Fruit fly (Drosophila melanogaster): ENCODE results near the gene Sfp24Bb.

Gene Sfp24Bb

DNA sequence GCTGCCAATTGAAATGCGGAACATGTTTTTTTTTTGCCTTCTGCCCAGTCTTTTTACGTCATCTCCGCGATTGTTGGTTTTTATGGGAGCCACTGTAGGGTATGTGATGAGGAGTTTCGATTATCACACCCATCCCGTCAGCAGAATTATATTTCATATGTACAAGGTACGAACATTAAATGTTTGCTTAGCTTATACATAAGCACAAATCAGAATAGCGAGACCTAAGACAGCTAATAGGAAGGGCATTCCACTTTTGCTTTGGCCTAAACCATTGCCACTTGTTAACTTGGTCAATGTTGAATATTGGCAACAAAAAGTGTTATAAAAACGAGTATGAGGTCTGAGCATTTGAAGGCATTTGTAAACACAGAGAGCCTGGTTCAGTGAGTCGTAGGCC lies 33.7 kb upstream of the Sfp24Bb start, which contains the start of gene CG2816:
TSS of gene CG2816 (plus strand) at position 400 of the 400 bp plus-strand sequence.
- TF ChIP-seq Pif1A (GFP tag; optimal IDR thresholded peaks at IDR 0.05) (peak; percentile 82), CG12605 (GFP tag; IDR thresholded peaks at IDR 0.05) (peak; percentile 91), rn (GFP tag; IDR thresholded peaks at IDR 0.05) (peak; percentile 91), Snoo (tag; optimal IDR thresholded peaks at IDR 0.05) (peak; percentile 72), Ets98B (GFP tag; IDR thresholded peaks at IDR 0.05) (peak; percentile 96), CG8159 (tag; optimal IDR thresholded peaks at IDR 0.05) (no peak), gl (tag; optimal IDR thresholded peaks at IDR 0.05) (no peak), CG17806 (tag; optimal IDR thresholded peaks at IDR 0.05) (peak; percentile 69), CG34367 (tag; optimal IDR thresholded peaks at IDR 0.05) (peak; percentile 47), fd96Ca (GFP tag; IDR thresholded peaks at IDR 0.05) (peak; percentile 97), CG9948 (tag; optimal IDR thresholded peaks at IDR 0.05) (no peak), CG14655 (GFP tag; optimal IDR thresholded peaks at IDR 0.05) (peak; percentile 89), CG32121 (GFP tag; IDR thresholded peaks at IDR 0.05) (peak; percentile 96), CG8301 (tag; optimal IDR thresholded peaks at IDR 0.05) (peak; percentile 85), CG13204 (GFP tag; optimal IDR thresholded peaks at IDR 0.05) (no peak), CG4496 (GFP tag; IDR thresholded peaks at IDR 0.05) (peak; percentile 96), CG15710 (tag; optimal IDR thresholded peaks at IDR 0.05) (no peak), CG10348 (GFP tag; IDR thresholded peaks at IDR 0.05) (peak; percentile 90), Pif1B (GFP tag; optimal IDR thresholded peaks at IDR 0.05) (peak; percentile 81), EcR (GFP tag; optimal IDR thresholded peaks at IDR 0.05) (no peak), D1 (tag; optimal IDR thresholded peaks at IDR 0.05) (no peak)

DNA sequence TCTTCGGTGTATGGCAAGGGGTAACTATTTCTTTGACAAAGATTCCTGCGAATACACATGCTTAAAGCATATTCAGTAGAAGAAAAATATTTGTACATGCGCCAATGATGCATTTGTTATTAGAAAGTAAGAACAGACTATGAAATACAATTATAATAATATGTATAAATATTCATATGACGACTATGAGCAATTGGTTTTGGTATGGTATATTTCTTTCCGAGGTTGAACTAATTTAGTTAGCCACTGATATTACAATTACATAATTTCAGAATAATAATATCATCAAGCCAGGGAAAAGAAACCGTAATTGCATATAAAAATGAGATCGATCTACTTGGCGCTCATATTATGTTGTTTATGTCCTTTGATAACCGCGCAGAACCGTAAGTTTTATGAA lies 32.0 kb upstream of the Sfp24Bb start, which contains the start of gene CG43145:
TSS of gene CG43145 (plus strand) at position 301 of the 400 bp plus-strand sequence.
- TF ChIP-seq CG8159 (tag; optimal IDR thresholded peaks at IDR 0.05) (no peak), CG15710 (tag; optimal IDR thresholded peaks at IDR 0.05) (no peak), Ets98B (GFP tag; IDR thresholded peaks at IDR 0.05) (no peak), fd96Ca (GFP tag; IDR thresholded peaks at IDR 0.05) (no peak), CG4496 (GFP tag; IDR thresholded peaks at IDR 0.05) (no peak), EcR (GFP tag; optimal IDR thresholded peaks at IDR 0.05) (no peak), CG17806 (tag; optimal IDR thresholded peaks at IDR 0.05) (no peak), CG10348 (GFP tag; IDR thresholded peaks at IDR 0.05) (no peak), rn (GFP tag; IDR thresholded peaks at IDR 0.05) (no peak), D1 (tag; optimal IDR thresholded peaks at IDR 0.05) (no peak), CG32121 (GFP tag; IDR thresholded peaks at IDR 0.05) (no peak), gl (tag; optimal IDR thresholded peaks at IDR 0.05) (no peak), CG14655 (GFP tag; optimal IDR thresholded peaks at IDR 0.05) (no peak), Pif1B (GFP tag; optimal IDR thresholded peaks at IDR 0.05) (no peak), Snoo (tag; optimal IDR thresholded peaks at IDR 0.05) (no peak), CG9948 (tag; optimal IDR thresholded peaks at IDR 0.05) (no peak), CG13204 (GFP tag; optimal IDR thresholded peaks at IDR 0.05) (no peak), Pif1A (GFP tag; optimal IDR thresholded peaks at IDR 0.05) (no peak)

DNA sequence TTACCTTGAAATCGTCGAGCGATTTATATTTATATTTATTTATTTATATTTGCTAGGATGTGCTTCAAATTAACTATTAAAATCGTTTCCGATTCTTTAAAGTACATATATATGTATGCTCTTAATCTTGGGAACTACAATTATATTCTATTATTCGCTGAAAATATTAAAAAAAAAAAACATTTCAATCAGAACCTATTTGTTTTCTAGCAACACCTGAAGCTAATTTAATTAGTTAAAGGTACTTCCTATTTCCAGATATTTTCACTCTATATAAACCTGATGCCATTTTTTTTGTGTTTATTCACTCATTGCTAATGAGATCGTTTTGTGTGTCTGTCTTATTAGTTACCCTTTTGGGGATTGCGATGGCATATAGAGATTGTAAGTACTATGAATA lies 31.4 kb upstream of the Sfp24Bb start, which contains the start of gene CG42467:
TSS of gene CG42467 (plus strand) at position 301 of the 400 bp plus-strand sequence.
- TF ChIP-seq CG14655 (GFP tag; optimal IDR thresholded peaks at IDR 0.05) (no peak), CG13204 (GFP tag; optimal IDR thresholded peaks at IDR 0.05) (no peak), fd96Ca (GFP tag; IDR thresholded peaks at IDR 0.05) (no peak), CG8301 (tag; optimal IDR thresholded peaks at IDR 0.05) (no peak), CG15710 (tag; optimal IDR thresholded peaks at IDR 0.05) (no peak), Pif1A (GFP tag; optimal IDR thresholded peaks at IDR 0.05) (no peak), Snoo (tag; optimal IDR thresholded peaks at IDR 0.05) (no peak), gl (tag; optimal IDR thresholded peaks at IDR 0.05) (no peak), rn (GFP tag; IDR thresholded peaks at IDR 0.05) (no peak), CG12605 (GFP tag; IDR thresholded peaks at IDR 0.05) (no peak), EcR (GFP tag; optimal IDR thresholded peaks at IDR 0.05) (no peak), CG32121 (GFP tag; IDR thresholded peaks at IDR 0.05) (no peak)

dm6 chr2L:3700374-3700773 lies 30.8 kb upstream of the Sfp24Bb start, which contains the start of gene Sfp24C1:
Gene Sfp24C1 (plus strand): TSS chr2L:3700674.
- TF ChIP-seq fd96Ca (GFP tag; IDR thresholded peaks at IDR 0.05) (no peak), D1 (tag; optimal IDR thresholded peaks at IDR 0.05) (no peak), Ets98B (GFP tag; IDR thresholded peaks at IDR 0.05) (no peak), gl (tag; optimal IDR thresholded peaks at IDR 0.05) (no peak), Pif1B (GFP tag; optimal IDR thresholded peaks at IDR 0.05) (no peak), EcR (GFP tag; optimal IDR thresholded peaks at IDR 0.05) (no peak), CG14655 (GFP tag; optimal IDR thresholded peaks at IDR 0.05) (no peak), CG13204 (GFP tag; optimal IDR thresholded peaks at IDR 0.05) (no peak), CG4496 (GFP tag; IDR thresholded peaks at IDR 0.05) (no peak), CG15710 (tag; optimal IDR thresholded peaks at IDR 0.05) (no peak), CG8301 (tag; optimal IDR thresholded peaks at IDR 0.05) (no peak), CG8159 (tag; optimal IDR thresholded peaks at IDR 0.05) (no peak), CG34367 (tag; optimal IDR thresholded peaks at IDR 0.05) (no peak), CG9948 (tag; optimal IDR thresholded peaks at IDR 0.05) (no peak), CG10348 (GFP tag; IDR thresholded peaks at IDR 0.05) (no peak), CG12605 (GFP tag; IDR thresholded peaks at IDR 0.05) (no peak), Snoo (tag; optimal IDR thresholded peaks at IDR 0.05) (no peak), rn (GFP tag; IDR thresholded peaks at IDR 0.05) (no peak), CG32121 (GFP tag; IDR thresholded peaks at IDR 0.05) (no peak)

dm6 chr2L:3699895-3700294 lies 30.3 kb upstream of the Sfp24Bb start, which contains the start of gene CG42465:
Gene CG42465 (plus strand): TSS chr2L:3700195.
- TF ChIP-seq D1 (tag; optimal IDR thresholded peaks at IDR 0.05) (no peak), rn (GFP tag; IDR thresholded peaks at IDR 0.05) (no peak), CG8301 (tag; optimal IDR thresholded peaks at IDR 0.05) (no peak), EcR (GFP tag; optimal IDR thresholded peaks at IDR 0.05) (no peak), Pif1B (GFP tag; optimal IDR thresholded peaks at IDR 0.05) (no peak), fd96Ca (GFP tag; IDR thresholded peaks at IDR 0.05) (no peak), CG9948 (tag; optimal IDR thresholded peaks at IDR 0.05) (no peak), CG8159 (tag; optimal IDR thresholded peaks at IDR 0.05) (no peak)

Measured in whole organism, pupa.